Fruit fly (Drosophila melanogaster) S2 (cell line): Measurements from ENCODE around the gene Targ2.

ENCODE experiments used
- CG8478 ChIP-seq: fragments of >200 bp; optimal IDR thresholded peaks from 2 replicates; lab custom pipeline; 2018
- CTCF ChIP-seq, 2 experiments: fragments of >200 bp; optimal IDR thresholded peaks; 2 replicates each; lab custom pipeline; 2018

DNA sequence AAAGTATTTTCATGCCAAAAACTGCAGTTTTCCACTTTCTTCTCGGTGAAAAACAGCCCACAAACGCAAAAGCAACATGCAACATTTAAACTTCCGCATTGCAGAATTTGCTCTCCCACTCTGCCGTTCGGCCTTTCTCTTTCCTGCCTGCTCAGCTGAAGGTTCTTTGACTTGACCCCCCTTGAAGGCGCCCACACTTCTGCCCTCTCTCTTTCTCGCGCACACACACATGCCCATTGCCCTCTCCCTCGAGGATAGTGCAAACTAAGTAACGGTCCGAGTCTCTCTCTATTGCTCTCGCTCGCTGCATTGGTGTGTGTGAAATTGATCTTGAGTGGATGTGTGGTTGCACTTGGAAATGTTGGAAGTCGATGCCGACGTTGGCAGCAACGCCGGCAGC, 22.6 kb upstream of the Targ2 start:
- TF ChIP-seq CG8478 (lab: Kevin White, UChicago): no peak
- no peak for TF ChIP-seq CTCF (optimal IDR thresholded peaks at IDR 0.05; lab: Kevin White, UChicago)
